Worm (Caenorhabditis elegans): ENCODE measurements around the gene F22B3.7.
"Not testable (repeated sequence)": the region's sequence is repeated elsewhere in the genome, so short reads cannot be mapped to it uniquely, and the experiment has no call there.

F22B3.7 gene

ce11 chrIV:11406744-11407690, 14.6 kb downstream of the F22B3.7 start, which contains the start of the genes his-63 and his-64:
Gene his-63 (minus strand): TSS chrIV:11406861.
Gene his-64 (plus strand): TSS chrIV:11407116.
- peak; percentile 57; the same call in 1 of the 2 replicates for TF ChIP-seq ztf-23 (GFP tag; IDR thresholded peaks at IDR 0.05)

- TF ChIP-seq tab-1 (GFP tag; IDR thresholded peaks at IDR 0.05): no peak
- no peak for TF ChIP-seq ztf-23 (GFP tag; IDR thresholded peaks at IDR 0.05)
- no peak for TF ChIP-seq med-1 (GFP tag; optimal IDR thresholded peaks at IDR 0.05; ENCODE audit: insufficient read depth)
- TF ChIP-seq ztf-29 (GFP tag; IDR thresholded peaks at IDR 0.05): no peak
- TF ChIP-seq cog-1 (tag; optimal IDR thresholded peaks at IDR 0.05): no peak
- TF ChIP-seq T22C8.4 (GFP tag; IDR thresholded peaks at IDR 0.05): no peak
- TF ChIP-seq flt-1 (GFP tag; IDR thresholded peaks at IDR 0.05): no peak
- no peak for TF ChIP-seq klf-2 (GFP tag; conservative IDR thresholded peaks at IDR 0.05)
- TF ChIP-seq ref-1 (GFP tag; conservative IDR thresholded peaks at IDR 0.05): no peak
These were observed 18.2 kb downstream of the F22B3.7 start, which contains the start of the genes memi-3 and cyp-31A2 for ce11 chrIV:11403288-11403991. Gene memi-3 (minus strand): TSS chrIV:11403338. Gene cyp-31A2 (plus strand): TSS chrIV:11403961.

- TF ChIP-seq ztf-23 (GFP tag; IDR thresholded peaks at IDR 0.05) (no peak), T22C8.4 (GFP tag; IDR thresholded peaks at IDR 0.05) (no peak), cog-1 (tag; optimal IDR thresholded peaks at IDR 0.05) (no peak), tab-1 (GFP tag; IDR thresholded peaks at IDR 0.05) (no peak), klf-2 (GFP tag; conservative IDR thresholded peaks at IDR 0.05) (no peak), ref-1 (GFP tag; conservative IDR thresholded peaks at IDR 0.05) (no peak), ztf-29 (GFP tag; IDR thresholded peaks at IDR 0.05) (no peak), flt-1 (GFP tag; IDR thresholded peaks at IDR 0.05) (no peak), med-1 (GFP tag; optimal IDR thresholded peaks at IDR 0.05; ENCODE audit: insufficient read depth) (no peak)
These were observed 20.1 kb downstream of the F22B3.7 start for ce11 chrIV:11401482-11401881.

- not testable (repeated sequence) for TF ChIP-seq flt-1 (GFP tag; IDR thresholded peaks at IDR 0.05); klf-2 (GFP tag; conservative IDR thresholded peaks at IDR 0.05); ztf-29 (GFP tag; IDR thresholded peaks at IDR 0.05)
These were observed 23.2 kb downstream of the F22B3.7 start, which contains the start of gene dsl-6 for ce11 chrIV:11398267-11398825. Gene dsl-6 (minus strand): TSS chrIV:11398317.

ce11 chrIV:11394243-11394642, 27.4 kb downstream of the F22B3.7 start, which contains the start of gene tag-89:
Gene tag-89 (plus strand): TSS chrIV:11394543.
- TF ChIP-seq T22C8.4 (GFP tag; IDR thresholded peaks at IDR 0.05) (no peak), cog-1 (tag; optimal IDR thresholded peaks at IDR 0.05) (no peak), ztf-29 (GFP tag; IDR thresholded peaks at IDR 0.05) (no peak), klf-2 (GFP tag; conservative IDR thresholded peaks at IDR 0.05) (no peak), flt-1 (GFP tag; IDR thresholded peaks at IDR 0.05) (no peak), med-1 (GFP tag; optimal IDR thresholded peaks at IDR 0.05; ENCODE audit: insufficient read depth) (no peak), tab-1 (GFP tag; IDR thresholded peaks at IDR 0.05) (no peak), ztf-23 (GFP tag; IDR thresholded peaks at IDR 0.05) (no peak), ref-1 (GFP tag; conservative IDR thresholded peaks at IDR 0.05) (no peak)

ce11 chrIV:11388684-11389083, 32.9 kb downstream of the F22B3.7 start:
- TF ChIP-seq ref-1 (GFP tag; conservative IDR thresholded peaks at IDR 0.05): no peak
- no peak for TF ChIP-seq med-1 (GFP tag; optimal IDR thresholded peaks at IDR 0.05; ENCODE audit: insufficient read depth)
- TF ChIP-seq klf-2 (GFP tag; conservative IDR thresholded peaks at IDR 0.05): no peak
- TF ChIP-seq cog-1 (tag; optimal IDR thresholded peaks at IDR 0.05): no peak
- TF ChIP-seq flt-1 (GFP tag; IDR thresholded peaks at IDR 0.05): no peak
- no peak for TF ChIP-seq tab-1 (GFP tag; IDR thresholded peaks at IDR 0.05)
- TF ChIP-seq ztf-29 (GFP tag; IDR thresholded peaks at IDR 0.05): no peak
- TF ChIP-seq ztf-23 (GFP tag; IDR thresholded peaks at IDR 0.05): no peak
- TF ChIP-seq T22C8.4 (GFP tag; IDR thresholded peaks at IDR 0.05): no peak

- TF ChIP-seq med-1 (GFP tag; optimal IDR thresholded peaks at IDR 0.05; ENCODE audit: insufficient read depth) (no peak), ref-1 (GFP tag; conservative IDR thresholded peaks at IDR 0.05) (no peak), klf-2 (GFP tag; conservative IDR thresholded peaks at IDR 0.05) (no peak), tab-1 (GFP tag; IDR thresholded peaks at IDR 0.05) (no peak), flt-1 (GFP tag; IDR thresholded peaks at IDR 0.05) (no peak), cog-1 (tag; optimal IDR thresholded peaks at IDR 0.05) (no peak), T22C8.4 (GFP tag; IDR thresholded peaks at IDR 0.05) (no peak)
These were observed 42.3 kb downstream of the F22B3.7 start, which contains the start of gene fbxb-76 for ce11 chrIV:11379254-11379653. Gene fbxb-76 (minus strand): TSS chrIV:11379354.

ce11 chrIV:11377439-11377838, 44.2 kb downstream of the F22B3.7 start:
- TF ChIP-seq tab-1 (GFP tag; IDR thresholded peaks at IDR 0.05) (no peak), flt-1 (GFP tag; IDR thresholded peaks at IDR 0.05) (no peak), ztf-29 (GFP tag; IDR thresholded peaks at IDR 0.05) (no peak), ref-1 (GFP tag; conservative IDR thresholded peaks at IDR 0.05) (no peak), ztf-23 (GFP tag; IDR thresholded peaks at IDR 0.05) (no peak), klf-2 (GFP tag; conservative IDR thresholded peaks at IDR 0.05) (no peak), med-1 (GFP tag; optimal IDR thresholded peaks at IDR 0.05; ENCODE audit: insufficient read depth) (no peak), T22C8.4 (GFP tag; IDR thresholded peaks at IDR 0.05) (no peak), cog-1 (tag; optimal IDR thresholded peaks at IDR 0.05) (no peak)

ce11 chrIV:11375713-11376112, 45.9 kb downstream of the F22B3.7 start:
- TF ChIP-seq med-1 (GFP tag; optimal IDR thresholded peaks at IDR 0.05; ENCODE audit: insufficient read depth) (no peak), ztf-23 (GFP tag; IDR thresholded peaks at IDR 0.05) (no peak), cog-1 (tag; optimal IDR thresholded peaks at IDR 0.05) (no peak)
